Fruit fly (Drosophila melanogaster): ENCODE measurements around the gene btd.

DNA sequence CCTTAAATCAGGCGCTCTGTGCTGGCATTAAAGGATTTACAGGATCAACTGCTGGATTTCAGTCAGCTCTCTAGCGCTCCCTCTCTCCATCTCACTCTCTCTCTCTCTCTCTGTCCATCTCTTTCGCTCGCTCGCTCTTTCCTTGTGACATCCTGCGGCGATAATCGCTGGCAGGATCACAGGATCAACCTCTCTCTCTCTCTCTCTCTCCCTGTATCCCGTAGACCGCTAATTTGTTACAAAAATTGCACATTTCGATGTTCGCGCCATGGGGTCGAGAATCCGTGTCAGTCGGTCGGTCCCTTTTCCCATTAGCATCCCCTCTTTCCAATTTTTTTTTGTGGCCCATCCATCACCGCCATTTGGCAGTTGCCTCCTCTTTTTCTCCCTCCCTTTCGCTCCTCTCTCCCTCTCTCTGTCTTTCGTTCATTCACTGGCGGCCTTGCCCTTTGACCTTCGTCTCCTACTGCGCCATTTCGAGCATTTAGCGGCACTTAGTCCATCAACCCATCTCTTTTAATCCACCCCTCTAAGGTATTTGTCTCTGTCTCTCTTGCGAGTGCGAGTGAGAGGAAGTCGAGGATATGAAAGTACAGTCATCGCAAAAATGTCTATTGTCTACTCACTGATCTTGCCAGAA is 50.2 kb downstream of the btd start:
- no peak for TF ChIP-seq Myc (optimal IDR thresholded peaks at IDR 0.05)
- TF ChIP-seq Dif (GFP tag; optimal IDR thresholded peaks at IDR 0.05; ENCODE audit: partially characterized antibody): no peak
- no peak for TF ChIP-seq OdsH (GFP tag; optimal IDR thresholded peaks at IDR 0.05)
- TF ChIP-seq Rel (GFP tag; optimal IDR thresholded peaks at IDR 0.05): no peak
- no peak for TF ChIP-seq Rel (tag; optimal IDR thresholded peaks at IDR 0.05)
- no peak for TF ChIP-seq rgr (GFP tag; optimal IDR thresholded peaks at IDR 0.05)
- no peak for TF ChIP-seq Mio (GFP tag; optimal IDR thresholded peaks at IDR 0.05)
- no peak for TF ChIP-seq lola (GFP tag; optimal IDR thresholded peaks at IDR 0.05)

Data from whole organism, wandering third instar larva.